Worm (Caenorhabditis elegans): ENCODE data around the gene era-1.

The era-1 gene

ce11 chrV:6744774-6745173 lies 41.9 kb downstream of the era-1 start, which contains the start of gene T25F10.3:
Gene T25F10.3, plus strand, starts transcription at chrV:6745081.
- TF ChIP-seq mes-2 (tag; optimal IDR thresholded peaks at IDR 0.05; ENCODE audit: poor library complexity, severe bottlenecking) (no peak), lin-13 (GFP tag; optimal IDR thresholded peaks at IDR 0.05) (no peak), ceh-28 (tag; optimal IDR thresholded peaks at IDR 0.05) (no peak), fkh-10 (GFP tag; optimal IDR thresholded peaks at IDR 0.05) (no peak), mdt-29 (GFP tag; IDR thresholded peaks at IDR 0.05) (no peak), lin-38 (GFP tag; IDR thresholded peaks at IDR 0.05) (no peak)

- TF ChIP-seq fos-1 (tag; optimal IDR thresholded peaks at IDR 0.05) (no peak), Y105C5A.15 (GFP tag; IDR thresholded peaks at IDR 0.05) (no peak), nhr-11 (tag; optimal IDR thresholded peaks at IDR 0.05) (peak; percentile 25), F49E8.2 (tag; optimal IDR thresholded peaks at IDR 0.05; ENCODE audit: borderline replicate concordance) (no peak), lin-1 (GFP tag; IDR thresholded peaks at IDR 0.05) (no peak), ctbp-1 (GFP tag; IDR thresholded peaks at IDR 0.05) (no peak), Y48G9A.11 (GFP tag; IDR thresholded peaks at IDR 0.05) (no peak), hlh-11 (tag; optimal IDR thresholded peaks at IDR 0.05) (peak; percentile 44), skn-1 (tag; optimal IDR thresholded peaks at IDR 0.05) (no peak), ces-1 (GFP tag; optimal IDR thresholded peaks at IDR 0.05) (no peak), F44E2.7 (GFP tag; IDR thresholded peaks at IDR 0.05) (no peak), hlh-30 (tag; optimal IDR thresholded peaks at IDR 0.05; ENCODE audit: insufficient read depth) (no peak), Y75B8A.6 (GFP tag; IDR thresholded peaks at IDR 0.05) (no peak), daf-16 (GFP tag; optimal IDR thresholded peaks at IDR 0.05) (peak in 1 of 2 experiments; percentile 69), daf-16 (tag; optimal IDR thresholded peaks at IDR 0.05) (no peak), nhr-111 (GFP tag; optimal IDR thresholded peaks at IDR 0.05) (no peak), lsy-2 (tag; optimal IDR thresholded peaks at IDR 0.05) (peak in 1 of 2 experiments; percentile 6), F37D6.2 (tag; optimal IDR thresholded peaks at IDR 0.05) (no peak), spr-3 (GFP tag; optimal IDR thresholded peaks at IDR 0.05) (no peak), T26A8.4 (GFP tag; IDR thresholded peaks at IDR 0.05) (no peak), mdl-1 (tag; optimal IDR thresholded peaks at IDR 0.05) (no peak), attf-4 (tag; optimal IDR thresholded peaks at IDR 0.05) (no peak), D1046.2 (GFP tag; IDR thresholded peaks at IDR 0.05) (no peak), tra-1 (GFP tag; IDR thresholded peaks at IDR 0.05) (no peak), mxl-3 (GFP tag; optimal IDR thresholded peaks at IDR 0.05) (peak; percentile 13), set-16 (GFP tag; IDR thresholded peaks at IDR 0.05) (0 out of 2 replicates have a peak, but pooled peaks have one; percentile 11), aha-1 (tag) (peak; percentile 65), ceh-20 (GFP tag; IDR thresholded peaks at IDR 0.05) (no peak), nhr-6 (tag; optimal IDR thresholded peaks at IDR 0.05) (no peak), ama-1 (optimal IDR thresholded peaks at IDR 0.05) (no peak), nhr-25 (tag; optimal IDR thresholded peaks at IDR 0.05; ENCODE audit: borderline replicate concordance, insufficient read depth) (no peak), zfp-2 (tag; optimal IDR thresholded peaks at IDR 0.05) (no peak), aly-2 (tag; optimal IDR thresholded peaks at IDR 0.05) (no peak)
Measured at ce11 chrV:6751493-6752100, 48.7 kb downstream of the era-1 start.

- TF ChIP-seq unc-62 (GFP tag; optimal IDR thresholded peaks at IDR 0.05 in 1 of 2): peak in 1 of 2 experiments; percentile 81
- no peak for TF ChIP-seq unc-62 (tag; optimal IDR thresholded peaks at IDR 0.05)
- 0 out of 2 replicates have a peak, but pooled peaks have one; percentile 27 for TF ChIP-seq ceh-20 (GFP tag; IDR thresholded peaks at IDR 0.05)
- TF ChIP-seq lin-29 (GFP tag; IDR thresholded peaks at IDR 0.05): no peak
Measured at ce11 chrV:6753257-6753656, 50.4 kb downstream of the era-1 start.
